Fruit fly (Drosophila melanogaster) whole organism, embryonic: ENCODE results near the gene CG14013.
A peak's percentile ranks its signal among the peaks of the same experiment; 100 is the strongest.

ENCODE experiments used
- Asciz ChIP-seq: fragments of 200-800 bp; sonication (Bioruptor generic); optimal IDR thresholded peaks from 2 replicates; lab custom pipeline; 2017; ENCODE audit warnings: missing biosample characterization, mild to moderate bottlenecking, missing genetic modification characterization, missing genetic modification reagents
- CG1024 ChIP-seq: fragments of 200-800 bp; sonication (Bioruptor generic); IDR thresholded peaks from 2 replicates; pipeline ENCODE4 v1.3.6; 2022; ENCODE audit warnings: missing biosample characterization, missing genetic modification characterization
- CG10274 ChIP-seq: fragments of 200-800 bp; sonication (Bioruptor generic); optimal IDR thresholded peaks from 3 replicates; lab custom pipeline; 2017; ENCODE audit warnings: missing biosample characterization, mild to moderate bottlenecking, missing genetic modification characterization
- CG10321 ChIP-seq: fragments of 200-800 bp; sonication (Bioruptor generic); IDR thresholded peaks from 2 replicates; pipeline ENCODE4 v1.3.6; 2022; ENCODE audit warnings: missing biosample characterization, missing genetic modification characterization
- CG1233 ChIP-seq: fragments of 200-800 bp; sonication (Bioruptor generic); optimal IDR thresholded peaks from 4 replicates; lab custom pipeline; 2018; ENCODE audit warnings: missing biosample characterization, mild to moderate bottlenecking, missing genetic modification characterization
- CG15479 ChIP-seq: fragments of 200-800 bp; sonication (Bioruptor generic); optimal IDR thresholded peaks from 3 replicates; lab custom pipeline; 2019; ENCODE audit warnings: missing biosample characterization, mild to moderate bottlenecking, missing genetic modification characterization, moderate library complexity
- CG17802 ChIP-seq: fragments of 200-800 bp; sonication (Bioruptor generic); optimal IDR thresholded peaks from 2 replicates; lab custom pipeline; 2018; ENCODE audit warnings: missing biosample characterization, mild to moderate bottlenecking, missing genetic modification characterization, moderate library complexity
- CG1792 ChIP-seq: fragments of 200-800 bp; sonication (Bioruptor generic); optimal IDR thresholded peaks from 2 replicates; lab custom pipeline; 2016; ENCODE audit warnings: missing biosample characterization, missing genetic modification characterization
- CG2199 ChIP-seq: fragments of 200-800 bp; sonication (Bioruptor generic); IDR thresholded peaks from 3 replicates; pipeline ENCODE4 v1.3.6; 2022; ENCODE audit warnings: missing biosample characterization, missing genetic modification characterization
- CG2712 ChIP-seq: fragments of 200-800 bp; optimal IDR thresholded peaks from 3 replicates; lab custom pipeline; 2019; ENCODE audit warnings: missing biosample characterization, mild to moderate bottlenecking, missing genetic modification characterization, moderate library complexity
- CG30020 ChIP-seq: fragments of 200-800 bp; optimal IDR thresholded peaks from 2 replicates; lab custom pipeline; 2019; ENCODE audit warnings: missing biosample characterization, mild to moderate bottlenecking, missing genetic modification characterization, moderate library complexity
- CG34224 ChIP-seq: fragments of 200-800 bp; sonication (Bioruptor generic); IDR thresholded peaks from 3 replicates; pipeline ENCODE4 v1.3.6; 2022; ENCODE audit warnings: missing biosample characterization, missing genetic modification characterization; ENCODE audit not compliant: partially characterized antibody
- CG3847 ChIP-seq: fragments of 200-800 bp; sonication (Bioruptor generic); IDR thresholded peaks from 2 replicates; pipeline ENCODE4 v1.3.6; 2022; ENCODE audit warnings: missing biosample characterization, missing genetic modification characterization
- CG4424 ChIP-seq: fragments of 200-800 bp; sonication (Bioruptor generic); optimal IDR thresholded peaks from 3 replicates; lab custom pipeline; 2016; ENCODE audit warnings: missing biosample characterization, missing genetic modification characterization
- CG6683 ChIP-seq: fragments of 200-800 bp; sonication (Bioruptor generic); optimal IDR thresholded peaks from 2 replicates; lab custom pipeline; 2017; ENCODE audit warnings: missing biosample characterization, mild to moderate bottlenecking, missing genetic modification characterization, missing genetic modification reagents
- CG7556 ChIP-seq: fragments of 200-800 bp; sonication (Bioruptor generic); optimal IDR thresholded peaks from 2 replicates; lab custom pipeline; 2017; ENCODE audit warnings: missing biosample characterization, mild to moderate bottlenecking, missing genetic modification characterization
- CG8478 ChIP-seq: fragments of >200 bp; optimal IDR thresholded peaks from 2 replicates; lab custom pipeline; 2018
- CG8765 ChIP-seq: fragments of 200-800 bp; sonication (Bioruptor generic); IDR thresholded peaks from 2 replicates; pipeline ENCODE4 v1.3.6; 2022; ENCODE audit warnings: missing biosample characterization, missing genetic modification characterization
- CG9609 ChIP-seq: fragments of 200-800 bp; sonication (Bioruptor generic); optimal IDR thresholded peaks from 3 replicates; lab custom pipeline; 2016; ENCODE audit warnings: missing biosample characterization, missing genetic modification characterization
- Dip2 ChIP-seq: fragments of 200-800 bp; sonication (Bioruptor generic); IDR thresholded peaks from 2 replicates; pipeline ENCODE4 v1.3.6; 2022; ENCODE audit warnings: missing biosample characterization, missing genetic modification characterization
- Drgx ChIP-seq: fragments of 200-800 bp; sonication (Bioruptor generic); IDR thresholded peaks from 2 replicates; pipeline ENCODE4 v1.3.6; 2022; ENCODE audit warnings: missing biosample characterization, missing genetic modification characterization
- Ets65A ChIP-seq: fragments of 200-800 bp; sonication (Bioruptor generic); peaks from one replicate; lab custom pipeline; 2016; ENCODE audit warnings: missing biosample characterization, missing genetic modification characterization
- Gug ChIP-seq: fragments of 200-800 bp; sonication (Bioruptor generic); IDR thresholded peaks from 4 replicates; pipeline ENCODE4 v1.3.6; 2022; ENCODE audit warnings: missing biosample characterization, missing genetic modification characterization
- HLH4C ChIP-seq: fragments of 200-800 bp; sonication (Bioruptor generic); IDR thresholded peaks from 3 replicates; pipeline ENCODE4 v1.3.6; 2022; ENCODE audit warnings: missing biosample characterization, missing genetic modification characterization; ENCODE audit not compliant: partially characterized antibody
- HLH54F ChIP-seq: fragments of 200-800 bp; sonication (Bioruptor generic); optimal IDR thresholded peaks from 3 replicates; lab custom pipeline; 2016; ENCODE audit warnings: missing biosample characterization, missing genetic modification characterization
- Nf-YC ChIP-seq: fragments of 200-800 bp; optimal IDR thresholded peaks from 3 replicates; lab custom pipeline; 2019; ENCODE audit warnings: missing biosample characterization, mild to moderate bottlenecking, missing genetic modification characterization, moderate library complexity
- Pdp1 ChIP-seq, 2 experiments: fragments of 200-800 bp; sonication (Bioruptor generic); optimal IDR thresholded peaks; 3 replicates each; lab custom pipeline; 2016; ENCODE audit warnings: missing biosample characterization in 2 of 2, missing genetic modification characterization in 2 of 2, mild to moderate bottlenecking in 1 of 2, moderate library complexity in 1 of 2
- Sin3A ChIP-seq: fragments of >200 bp; optimal IDR thresholded peaks from 2 replicates; lab custom pipeline; 2018
- Usf ChIP-seq: fragments of 200-800 bp; sonication (Bioruptor generic); optimal IDR thresholded peaks from 2 replicates; lab custom pipeline; 2017; ENCODE audit warnings: missing genotype, missing biosample characterization, missing genetic modification characterization
- YL-1 ChIP-seq: fragments of 200-800 bp; sonication (Bioruptor generic); optimal IDR thresholded peaks from 3 replicates; lab custom pipeline; 2017; ENCODE audit warnings: missing biosample characterization, mild to moderate bottlenecking, missing genetic modification characterization
- ap ChIP-seq: fragments of 200-800 bp; sonication (Bioruptor generic); IDR thresholded peaks from 2 replicates; pipeline ENCODE4 v1.3.6; 2022; ENCODE audit warnings: missing biosample characterization, missing genetic modification characterization
- ara ChIP-seq: fragments of 200-800 bp; sonication (Bioruptor generic); IDR thresholded peaks from 2 replicates; pipeline ENCODE4 v1.3.6; 2022; ENCODE audit warnings: missing biosample characterization, missing genetic modification characterization
- chinmo ChIP-seq: fragments of 200-800 bp; sonication (Bioruptor generic); IDR thresholded peaks from 4 replicates; pipeline ENCODE4 v1.3.6; 2022; ENCODE audit warnings: missing biosample characterization, missing genetic modification characterization; ENCODE audit not compliant: partially characterized antibody
- chn ChIP-seq: fragments of 200-800 bp; sonication (Bioruptor generic); optimal IDR thresholded peaks from 2 replicates; lab custom pipeline; 2016; ENCODE audit warnings: missing biosample characterization, missing genetic modification characterization
- crc ChIP-seq: fragments of 200-800 bp; sonication (Bioruptor generic); optimal IDR thresholded peaks from 2 replicates; lab custom pipeline; 2016; ENCODE audit warnings: missing biosample characterization, missing genetic modification characterization
- dan ChIP-seq: fragments of 200-800 bp; sonication (Bioruptor generic); IDR thresholded peaks from 2 replicates; pipeline ENCODE4 v1.3.6; 2022; ENCODE audit warnings: missing biosample characterization, missing genetic modification characterization
- ewg ChIP-seq: fragments of 200-800 bp; sonication (Bioruptor generic); optimal IDR thresholded peaks from 3 replicates; lab custom pipeline; 2017; ENCODE audit warnings: mild to moderate bottlenecking, missing biosample characterization, missing genetic modification reagents, missing genetic modification characterization
- gfzf ChIP-seq: fragments of 200-800 bp; sonication (Bioruptor generic); optimal IDR thresholded peaks from 2 replicates; lab custom pipeline; 2016; ENCODE audit warnings: missing biosample characterization, mild to moderate bottlenecking, missing genetic modification characterization, moderate library complexity
- ind ChIP-seq: fragments of 200-800 bp; sonication (Bioruptor generic); optimal IDR thresholded peaks from 3 replicates; lab custom pipeline; 2016; ENCODE audit warnings: missing biosample characterization, missing genetic modification characterization
- maf-S ChIP-seq: fragments of 200-800 bp; sonication (Bioruptor generic); optimal IDR thresholded peaks from 2 replicates; lab custom pipeline; 2016; ENCODE audit warnings: missing biosample characterization, missing genetic modification characterization
- org-1 ChIP-seq: fragments of 200-800 bp; sonication (Bioruptor generic); optimal IDR thresholded peaks from 2 replicates; lab custom pipeline; 2017; ENCODE audit warnings: missing biosample characterization, missing genetic modification characterization
- pfk ChIP-seq: fragments of 200-800 bp; sonication (Bioruptor generic); optimal IDR thresholded peaks from 2 replicates; lab custom pipeline; 2018; ENCODE audit warnings: missing biosample characterization, mild to moderate bottlenecking, missing genetic modification characterization, moderate library complexity
- pita ChIP-seq: fragments of 200-800 bp; sonication (Bioruptor generic); optimal IDR thresholded peaks from 2 replicates; lab custom pipeline; 2017; ENCODE audit warnings: missing biosample characterization, mild to moderate bottlenecking, missing genetic modification characterization
- pum ChIP-seq: fragments of 200-800 bp; sonication (Bioruptor generic); optimal IDR thresholded peaks from 2 replicates; lab custom pipeline; 2016; ENCODE audit warnings: missing biosample characterization, missing genetic modification characterization
- pzg ChIP-seq: fragments of 200-800 bp; sonication (Bioruptor generic); optimal IDR thresholded peaks from 3 replicates; lab custom pipeline; 2018; ENCODE audit warnings: missing biosample characterization, mild to moderate bottlenecking, missing genetic modification characterization, moderate library complexity
- rib ChIP-seq: fragments of 200-800 bp; sonication (Bioruptor generic); IDR thresholded peaks from 2 replicates; pipeline ENCODE4 v1.3.6; 2022; ENCODE audit warnings: missing biosample characterization, missing genetic modification characterization
- sc ChIP-seq, 3 experiments: fragments of >200 bp in 2 of 3; fragments of 200-800 bp in 1 of 3; sonication (Bioruptor generic) in 1 of 3; optimal IDR thresholded peaks; 2 replicates in 2 of 3; 3 replicates in 1 of 3; lab custom pipeline; 2017; ENCODE audit warnings: mild to moderate bottlenecking in 1 of 3, missing biosample characterization in 1 of 3, missing genetic modification characterization in 1 of 3, missing genetic modification reagents in 1 of 3
- sd ChIP-seq: fragments of 200-800 bp; sonication (Bioruptor generic); optimal IDR thresholded peaks from 3 replicates; lab custom pipeline; 2018; ENCODE audit warnings: missing biosample characterization, mild to moderate bottlenecking, missing genetic modification characterization, moderate library complexity
- sens ChIP-seq: fragments of 200-800 bp; sonication (Bioruptor generic); peaks from one replicate; lab custom pipeline; 2016; ENCODE audit warnings: missing biosample characterization, missing genetic modification characterization
- sisA ChIP-seq: fragments of 200-800 bp; sonication (Bioruptor generic); IDR thresholded peaks from 2 replicates; pipeline ENCODE4 v1.3.6; 2022; ENCODE audit warnings: missing biosample characterization, missing genetic modification characterization
- ttk ChIP-seq: fragments of 200-800 bp; sonication (Bioruptor generic); IDR thresholded peaks from 2 replicates; pipeline ENCODE4 v2.1.2; 2022; ENCODE audit warnings: missing biosample characterization, missing genetic modification characterization

CG14013 gene

DNA sequence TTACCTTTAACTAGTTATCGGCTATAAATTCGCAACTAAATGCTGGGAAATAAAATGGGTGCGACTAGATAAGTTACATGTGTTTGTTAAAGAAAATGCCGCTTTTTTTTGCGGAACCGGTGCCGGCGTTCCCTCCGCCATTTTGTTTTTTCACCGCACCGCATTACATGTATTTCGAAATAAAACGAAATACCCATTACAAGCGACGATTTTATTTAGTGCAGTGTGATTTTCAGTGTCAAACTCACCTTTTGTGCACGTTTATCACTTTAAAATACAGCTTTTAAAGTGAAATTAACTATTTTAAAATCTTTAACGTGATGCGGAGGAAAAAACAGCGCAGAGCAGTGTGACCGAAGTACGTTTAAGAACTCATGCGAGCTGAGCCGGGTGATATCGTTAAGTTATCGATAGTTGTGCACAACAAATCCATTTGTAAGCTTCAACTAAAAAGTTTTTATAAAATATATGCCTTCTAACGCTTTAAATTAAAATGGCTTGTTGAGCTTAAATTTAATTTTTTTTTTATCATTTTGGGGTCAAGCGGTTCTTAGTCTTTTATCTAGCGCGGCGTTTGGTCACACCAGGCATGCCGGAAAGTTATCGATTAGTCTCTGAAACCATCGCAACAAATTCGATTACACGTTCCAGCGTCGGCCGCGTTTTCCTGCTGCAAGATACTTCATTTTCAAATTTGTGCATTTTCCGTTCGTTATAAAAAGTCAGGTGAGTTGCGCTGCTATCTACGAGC is 11.5 kb downstream of the CG14013 start, which contains the start of the genes Hel25E and Lam (continued):
- TF ChIP-seq CG10321 (GFP tag; lab: Robert Waterston, UW) (0 out of 2 replicates have a peak, but pooled peaks have one; percentile 16), Nf-YC (no peak), Drgx (GFP tag; lab: Robert Waterston, UW) (no peak), CG1792 (GFP tag; lab: Kevin White, UChicago) (no peak), CG4424 (no peak), Usf (GFP tag; lab: Kevin White, UChicago) (no peak), CG17802 (tag; lab: Kevin White, UChicago) (no peak), pfk (GFP tag; lab: Kevin White, UChicago) (no peak), ap (GFP tag; lab: Robert Waterston, UW) (no peak), HLH54F (GFP tag; lab: Kevin White, UChicago) (peak; percentile 6), dan (GFP tag; lab: Robert Waterston, UW) (no peak), org-1 (GFP tag; lab: Kevin White, UChicago) (no peak), chinmo (GFP tag; lab: Robert Waterston, UW) (no peak), CG3847 (GFP tag; lab: Robert Waterston, UW) (peak; percentile 69), crc (GFP tag; lab: Kevin White, UChicago) (no peak), sd (tag; lab: Kevin White, UChicago) (no peak), CG7556 (GFP tag; lab: Kevin White, UChicago) (no peak), CG8765 (GFP tag; lab: Robert Waterston, UW) (no peak), pum (GFP tag; lab: Kevin White, UChicago) (no peak), Pdp1 (GFP tag; optimal IDR thresholded peaks at IDR 0.05; lab: Kevin White, UChicago) (peak; percentile 5 to 7), pzg (GFP tag; lab: Kevin White, UChicago) (peak; percentile 78), sens (peak; percentile 92), CG1233 (GFP tag; lab: Kevin White, UChicago) (no peak), CG6683 (GFP tag; lab: Kevin White, UChicago) (no peak), HLH4C (GFP tag; lab: Robert Waterston, UW) (peak; percentile 81), CG15479 (GFP tag; lab: Kevin White, UChicago) (no peak), Asciz (GFP tag; lab: Kevin White, UChicago) (no peak), gfzf (GFP tag; lab: Kevin White, UChicago) (peak; percentile 94), CG2712 (tag; lab: Kevin White, UChicago) (peak; percentile 55), CG2199 (no peak), CG34224 (GFP tag; lab: Robert Waterston, UW) (peak; percentile 86), Ets65A (peak; percentile 80), ewg (GFP tag; lab: Kevin White, UChicago) (peak; percentile 32), CG10274 (no peak), pita (GFP tag; lab: Kevin White, UChicago) (no peak), Gug (GFP tag; lab: Robert Waterston, UW) (no peak), rib (no peak), Dip2 (GFP tag; lab: Robert Waterston, UW) (no peak), sc (optimal IDR thresholded peaks at IDR 0.05; lab: Kevin White, UChicago) (no peak), sc (GFP tag; optimal IDR thresholded peaks at IDR 0.05; lab: Kevin White, UChicago) (no peak), ind (GFP tag; lab: Kevin White, UChicago) (no peak), CG30020 (tag; lab: Kevin White, UChicago) (peak; percentile 31), YL-1 (GFP tag; lab: Kevin White, UChicago) (peak; percentile 58), CG9609 (GFP tag; lab: Kevin White, UChicago) (peak; percentile 22), sisA (GFP tag; lab: Robert Waterston, UW) (no peak), ttk (no peak), chn (GFP tag; lab: Kevin White, UChicago) (peak; percentile 24), Sin3A (peak; percentile 98), maf-S (GFP tag; lab: Kevin White, UChicago) (peak; percentile 16), ara (GFP tag; lab: Robert Waterston, UW) (no peak), CG8478 (lab: Kevin White, UChicago) (no peak), CG1024 (GFP tag; lab: Robert Waterston, UW) (no peak)
